Fruit fly (Drosophila melanogaster) whole organism, adult: ENCODE results near the gene CG14689.

Experiments
- CG7045 ChIP-seq: fragments of 200-800 bp; sonication (Bioruptor generic); optimal IDR thresholded peaks from 2 replicates; lab custom pipeline; 2017; ENCODE audit warnings: missing biosample characterization, mild to moderate bottlenecking, missing genetic modification characterization
- Mnt ChIP-seq: fragments of 200-800 bp; sonication (Bioruptor generic); optimal IDR thresholded peaks from 2 replicates; lab custom pipeline; 2016; ENCODE audit warnings: missing biosample characterization, mild to moderate bottlenecking, missing genetic modification characterization
- bab1 ChIP-seq: fragments of 200-800 bp; sonication (Bioruptor generic); optimal IDR thresholded peaks from 3 replicates; lab custom pipeline; 2019; ENCODE audit warnings: missing biosample characterization, mild to moderate bottlenecking, missing genetic modification characterization, moderate library complexity
- kay ChIP-seq: fragments of 200-800 bp; sonication (Bioruptor generic); peaks from one replicate; lab custom pipeline; 2016; ENCODE audit warnings: missing biosample characterization, missing genetic modification characterization, borderline replicate concordance
- toe ChIP-seq: fragments of 200-800 bp; sonication (Bioruptor generic); optimal IDR thresholded peaks from 2 replicates; lab custom pipeline; 2016; ENCODE audit warnings: missing biosample characterization, missing genetic modification characterization

DNA sequence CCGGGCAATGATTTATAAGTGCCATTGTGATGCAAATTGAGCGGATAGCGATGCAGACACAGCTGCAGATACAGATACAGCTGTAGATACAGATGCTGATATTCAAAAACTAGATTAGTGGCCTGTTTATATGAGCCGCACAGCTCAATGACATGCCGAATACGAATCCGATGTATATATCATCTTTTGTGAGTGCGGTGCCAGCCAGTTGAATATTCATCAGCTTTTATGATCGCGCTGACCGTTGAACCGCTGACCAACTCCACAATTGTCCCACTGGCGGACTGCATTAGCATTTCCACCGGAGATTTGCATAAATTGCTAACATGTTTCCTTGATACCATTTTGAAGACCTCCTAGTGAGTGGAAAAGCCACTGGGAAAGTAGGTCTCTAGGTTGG is 23.7 kb downstream of the CG14689 start:
- no peak for TF ChIP-seq bab1 (GFP tag; lab: Kevin White, UChicago)
- no peak for TF ChIP-seq Mnt (GFP tag; lab: Kevin White, UChicago)
- no peak for TF ChIP-seq kay (GFP tag; lab: Kevin White, UChicago)
- no peak for TF ChIP-seq CG7045
- TF ChIP-seq toe (GFP tag; lab: Kevin White, UChicago) = no peak
